Worm (Caenorhabditis elegans) whole organism, young adult: ENCODE measurements around the gene Y116F11A.1.

Source experiments
- Y53F4B.3 ChIP-seq: fragments of 200-800 bp; sonication (Bioruptor generic); IDR thresholded peaks from 2 replicates; pipeline ENCODE4 v1.3.6; 2022; ENCODE audit warnings: missing genetic modification reagents, missing genetic modification characterization, missing compliant biosample characterization
- tbx-9 ChIP-seq: sonication (generic microtip); optimal IDR thresholded peaks from 2 replicates; lab custom pipeline; 2016; ENCODE audit warnings: borderline replicate concordance, missing genetic modification characterization, inconsistent platforms, missing compliant biosample characterization

- no peak for TF ChIP-seq Y53F4B.3
- TF ChIP-seq tbx-9 (tag; lab: Kevin White, UChicago) = no peak
These were observed 2.4 kb upstream of the Y116F11A.1 start for ce11 chrV:19727990-19728389.
